Worm (Caenorhabditis elegans) whole organism, young adult: ENCODE results near the gene C50D2.1.

Source experiments
- B0019.2 ChIP-seq: fragments of 200-800 bp; sonication (Bioruptor generic); conservative IDR thresholded peaks from 2 replicates; pipeline ENCODE4 v1.3.6; 2022; ENCODE audit warnings: missing genetic modification reagents, missing genetic modification characterization, missing compliant biosample characterization
- B0035.1 ChIP-seq: sonication (generic microtip); optimal IDR thresholded peaks from 2 replicates; lab custom pipeline; 2016; ENCODE audit warnings: missing genetic modification characterization, mild to moderate bottlenecking, missing compliant biosample characterization, missing genotype, missing genetic modification reagents
- C06A6.2 ChIP-seq: fragments of 200-800 bp; sonication (Bioruptor generic); conservative IDR thresholded peaks from 2 replicates; pipeline ENCODE4 v1.3.6; 2022; ENCODE audit warnings: missing genetic modification characterization, missing compliant biosample characterization
- F37B4.10 ChIP-seq: fragments of 200-800 bp; sonication (Bioruptor generic); IDR thresholded peaks from 2 replicates; pipeline ENCODE4 v1.3.6; 2022; ENCODE audit warnings: missing genetic modification characterization, missing compliant biosample characterization
- K11D2.4 ChIP-seq: fragments of 200-800 bp; sonication (Bioruptor generic); IDR thresholded peaks from 2 replicates; pipeline ENCODE4 v1.3.6; 2022; ENCODE audit warnings: missing genetic modification reagents, missing genetic modification characterization, missing compliant biosample characterization
- K12H6.12 ChIP-seq: fragments of 200-800 bp; sonication (Bioruptor generic); optimal IDR thresholded peaks from 2 replicates; lab custom pipeline; 2018; ENCODE audit warnings: mild to moderate bottlenecking, missing genetic modification characterization, missing compliant biosample characterization
- T07F8.4 ChIP-seq: sonication (generic microtip); optimal IDR thresholded peaks from 2 replicates; lab custom pipeline; 2016; ENCODE audit warnings: mild to moderate bottlenecking, missing genetic modification characterization, moderate library complexity, missing compliant biosample characterization
- T26A5.8 ChIP-seq: sonication (generic microtip); optimal IDR thresholded peaks from 2 replicates; lab custom pipeline; 2016; ENCODE audit warnings: missing genetic modification characterization, missing compliant biosample characterization
- Y67H2A.10 ChIP-seq: fragments of 200-800 bp; sonication (Bioruptor generic); conservative IDR thresholded peaks from 2 replicates; pipeline ENCODE4 v1.3.6; 2022; ENCODE audit warnings: missing genetic modification reagents, missing genetic modification characterization, missing compliant biosample characterization
- ZK185.1 ChIP-seq: sonication (generic microtip); optimal IDR thresholded peaks from 2 replicates; lab custom pipeline; 2016; ENCODE audit warnings: mild to moderate bottlenecking, missing genetic modification characterization, missing compliant biosample characterization; ENCODE audit not compliant: poor library complexity, severe bottlenecking
- akir-1 ChIP-seq: fragments of 200-800 bp; sonication (Bioruptor generic); optimal IDR thresholded peaks from 2 replicates; lab custom pipeline; 2018; ENCODE audit warnings: mild to moderate bottlenecking, missing genetic modification characterization, moderate library complexity, missing compliant biosample characterization
- ama-1 ChIP-seq, 3 experiments: fragments of 150-350 bp in 1 of 3; sonication (generic microtip) in 2 of 3; optimal IDR thresholded peaks; 2 replicates each; lab custom pipeline; 2014 to 2018; ENCODE audit warnings: missing biosample characterization in 2 of 3, missing genetic modification characterization in 2 of 3, missing genetic modification reagents in 2 of 3
- aptf-2 ChIP-seq: fragments of 200-800 bp; sonication (Bioruptor generic); conservative IDR thresholded peaks from 2 replicates; pipeline ENCODE4 v1.3.6; 2022; ENCODE audit warnings: missing genetic modification reagents, missing genetic modification characterization, missing compliant biosample characterization
- athp-1 ChIP-seq: sonication (generic microtip); optimal IDR thresholded peaks from 2 replicates; lab custom pipeline; 2017; ENCODE audit warnings: mild to moderate bottlenecking, missing genetic modification characterization, missing compliant biosample characterization
- bed-1 ChIP-seq: fragments of 200-800 bp; sonication (Bioruptor generic); IDR thresholded peaks from 2 replicates; pipeline ENCODE4 v1.3.6; 2022; ENCODE audit warnings: missing genetic modification reagents, missing genetic modification characterization, missing compliant biosample characterization
- ccch-3 ChIP-seq: fragments of 200-800 bp; sonication (Bioruptor generic); optimal IDR thresholded peaks from 2 replicates; lab custom pipeline; 2018; ENCODE audit warnings: mild to moderate bottlenecking, missing genetic modification characterization, missing compliant biosample characterization
- cebp-2 ChIP-seq: fragments of 200-800 bp; sonication (Bioruptor generic); IDR thresholded peaks from 2 replicates; pipeline ENCODE4 v1.3.6; 2022; ENCODE audit warnings: missing genetic modification characterization, missing compliant biosample characterization
- ceh-91 ChIP-seq: fragments of 200-800 bp; sonication (Bioruptor generic); IDR thresholded peaks from 2 replicates; pipeline ENCODE4 v1.3.6; 2022; ENCODE audit warnings: missing genetic modification reagents, missing genetic modification characterization, missing compliant biosample characterization
- chd-7 ChIP-seq: sonication (generic microtip); optimal IDR thresholded peaks from 2 replicates; lab custom pipeline; 2016; ENCODE audit warnings: mild to moderate bottlenecking, missing genetic modification characterization, moderate library complexity, missing compliant biosample characterization
- dpl-1 ChIP-seq: fragments of 150-350 bp; optimal IDR thresholded peaks from 2 replicates; lab custom pipeline; 2014; ENCODE audit warnings: missing biosample characterization, missing genetic modification reagents, missing genetic modification characterization
- ekl-4 ChIP-seq: fragments of 200-800 bp; sonication (Bioruptor generic); IDR thresholded peaks from 2 replicates; pipeline ENCODE4 v1.3.6; 2022; ENCODE audit warnings: missing genetic modification reagents, missing genetic modification characterization, missing compliant biosample characterization
- ets-4 ChIP-seq: fragments of 200-800 bp; sonication (Bioruptor generic); optimal IDR thresholded peaks from 2 replicates; lab custom pipeline; 2018; ENCODE audit warnings: mild to moderate bottlenecking, missing genetic modification characterization, missing compliant biosample characterization
- him-1 ChIP-seq: sonication (generic microtip); optimal IDR thresholded peaks from 2 replicates; lab custom pipeline; 2016; ENCODE audit warnings: missing genotype, missing genetic modification reagents, missing genetic modification characterization, missing compliant biosample characterization
- hlh-26 ChIP-seq: fragments of 200-800 bp; sonication (Bioruptor generic); conservative IDR thresholded peaks from 2 replicates; pipeline ENCODE4 v1.3.6; 2022; ENCODE audit warnings: missing genetic modification reagents, missing genetic modification characterization, missing compliant biosample characterization
- let-607 ChIP-seq, 2 experiments: fragments of 200-800 bp in 1 of 2; sonication (Bioruptor generic) in 1 of 2; sonication (generic microtip) in 1 of 2; optimal IDR thresholded peaks; 2 replicates each; lab custom pipeline; 2016 to 2018; ENCODE audit warnings: mild to moderate bottlenecking in 2 of 2, missing compliant biosample characterization in 2 of 2, missing genetic modification characterization in 2 of 2, moderate library complexity in 2 of 2, missing genotype in 1 of 2
- nfya-2 ChIP-seq: fragments of 200-800 bp; sonication (Bioruptor generic); IDR thresholded peaks from 2 replicates; pipeline ENCODE4 v1.3.6; 2022; ENCODE audit warnings: missing genetic modification reagents, missing genetic modification characterization, missing compliant biosample characterization
- nfyb-1 ChIP-seq: fragments of 200-800 bp; sonication (Bioruptor generic); IDR thresholded peaks from 2 replicates; pipeline ENCODE4 v1.3.6; 2022; ENCODE audit warnings: missing genetic modification reagents, missing genetic modification characterization, missing compliant biosample characterization
- nhr-179 ChIP-seq: sonication (generic microtip); optimal IDR thresholded peaks from 2 replicates; lab custom pipeline; 2016; ENCODE audit warnings: mild to moderate bottlenecking, missing genetic modification characterization, missing compliant biosample characterization
- pha-4 ChIP-seq: fragments of 150-350 bp; sonication (generic microtip); optimal IDR thresholded peaks from 2 replicates; lab custom pipeline; 2014; ENCODE audit warnings: missing biosample characterization, missing genetic modification reagents, missing genetic modification characterization
- rpc-1 ChIP-seq, 2 experiments: fragments of 150-350 bp in 1 of 2; sonication (generic microtip) in 1 of 2; optimal IDR thresholded peaks; 2 replicates each; lab custom pipeline; 2014 to 2018; ENCODE audit warnings: missing biosample characterization in 1 of 2, missing genetic modification characterization in 1 of 2, missing genetic modification reagents in 1 of 2, missing genotype in 1 of 2
- snpc-4 ChIP-seq, 5 experiments: fragments of 150-350 bp in 1 of 5; sonication (generic microtip) in 4 of 5; optimal IDR thresholded peaks; 2 replicates each; lab custom pipeline; 2014 to 2018; ENCODE audit warnings: missing genetic modification characterization in 5 of 5, missing biosample characterization in 3 of 5, antibody characterized with exemption in 2 of 5, mild to moderate bottlenecking in 2 of 5, missing compliant biosample characterization in 2 of 5, missing genotype in 2 of 5, moderate library complexity in 2 of 5, missing genetic modification reagents in 1 of 5
- unc-130 ChIP-seq: sonication (generic microtip); optimal IDR thresholded peaks from 2 replicates; lab custom pipeline; 2016; ENCODE audit warnings: missing genetic modification reagents, missing genetic modification characterization, missing compliant biosample characterization
- zim-3 ChIP-seq: sonication (generic microtip); optimal IDR thresholded peaks from 2 replicates; lab custom pipeline; 2017; ENCODE audit warnings: mild to moderate bottlenecking, missing genetic modification characterization, moderate library complexity, missing compliant biosample characterization
- ztf-28 ChIP-seq: fragments of 200-800 bp; sonication (Bioruptor generic); IDR thresholded peaks from 2 replicates; pipeline ENCODE4 v1.3.6; 2022; ENCODE audit warnings: missing genetic modification reagents, missing genetic modification characterization, missing compliant biosample characterization

Gene C50D2.1

ce11 chrII:107703-108102 lies 3.7 kb upstream of the C50D2.1 start (continued):
- TF ChIP-seq ets-4, result no peak
- TF ChIP-seq cebp-2, result no peak
- TF ChIP-seq nhr-179 (tag; lab: Kevin White, UChicago), result no peak
- no peak for TF ChIP-seq hlh-26 (GFP tag; lab: Robert Waterston, UW)
- TF ChIP-seq zim-3 (tag; lab: Kevin White, UChicago), result no peak

- TF ChIP-seq nhr-179 (tag; lab: Kevin White, UChicago) (no peak), chd-7 (tag; lab: Kevin White, UChicago) (no peak), ZK185.1 (tag; lab: Kevin White, UChicago) (no peak), K12H6.12 (tag; lab: Kevin White, UChicago) (no peak), T26A5.8 (tag; lab: Kevin White, UChicago) (no peak), akir-1 (no peak), ama-1 (optimal IDR thresholded peaks at IDR 0.05; lab: Kevin White, UChicago) (no peak), ama-1 (GFP tag; optimal IDR thresholded peaks at IDR 0.05; lab: Kevin White, UChicago) (no peak), T07F8.4 (tag; lab: Kevin White, UChicago) (no peak), C06A6.2 (GFP tag; lab: Robert Waterston, UW) (no peak), ekl-4 (GFP tag; lab: Robert Waterston, UW) (no peak), F37B4.10 (GFP tag; lab: Robert Waterston, UW) (no peak), B0019.2 (GFP tag; lab: Robert Waterston, UW) (no peak), cebp-2 (no peak), B0035.1 (tag; lab: Kevin White, UChicago) (no peak), unc-130 (GFP tag; lab: Kevin White, UChicago) (no peak), ccch-3 (GFP tag; lab: Kevin White, UChicago) (no peak)
Observed at ce11 chrII:108865-109264, 2.5 kb upstream of the C50D2.1 start, which contains the start of gene C50D2.2. Gene C50D2.2 (plus strand): TSS chrII:109165.

ce11 chrII:112231-112630 lies 864 bp downstream of the C50D2.1 start:
- TF ChIP-seq B0019.2 (GFP tag; lab: Robert Waterston, UW) (no peak), snpc-4 (GFP tag; optimal IDR thresholded peaks at IDR 0.05; lab: Kevin White, UChicago) (no peak), snpc-4 (tag; optimal IDR thresholded peaks at IDR 0.05; lab: Kevin White, UChicago) (no peak), chd-7 (tag; lab: Kevin White, UChicago) (no peak), him-1 (tag; lab: Kevin White, UChicago) (no peak), dpl-1 (GFP tag; lab: Kevin White, UChicago) (no peak), pha-4 (tag; lab: Kevin White, UChicago) (no peak), athp-1 (tag; lab: Kevin White, UChicago) (no peak), bed-1 (GFP tag; lab: Robert Waterston, UW) (no peak), ama-1 (optimal IDR thresholded peaks at IDR 0.05; lab: Kevin White, UChicago) (no peak), ama-1 (GFP tag; optimal IDR thresholded peaks at IDR 0.05; lab: Kevin White, UChicago) (no peak), nfyb-1 (GFP tag; lab: Robert Waterston, UW) (no peak), K11D2.4 (GFP tag; lab: Robert Waterston, UW) (no peak), ceh-91 (GFP tag; lab: Robert Waterston, UW) (no peak), Y67H2A.10 (GFP tag; lab: Robert Waterston, UW) (no peak), let-607 (tag; optimal IDR thresholded peaks at IDR 0.05; lab: Kevin White, UChicago) (no peak), ztf-28 (GFP tag; lab: Robert Waterston, UW) (no peak), rpc-1 (optimal IDR thresholded peaks at IDR 0.05; lab: Kevin White, UChicago) (no peak), rpc-1 (tag; optimal IDR thresholded peaks at IDR 0.05; lab: Kevin White, UChicago) (no peak), T26A5.8 (tag; lab: Kevin White, UChicago) (no peak), aptf-2 (GFP tag; lab: Robert Waterston, UW) (no peak), nfya-2 (GFP tag; lab: Robert Waterston, UW) (no peak)
